Worm (Caenorhabditis elegans) whole organism, L1 larva: ENCODE results near the gene lec-3.

ENCODE experiments used
- alr-1 ChIP-seq: fragments of 200-800 bp; sonication (Bioruptor generic); optimal IDR thresholded peaks from 2 replicates; lab custom pipeline; 2018; ENCODE audit warnings: borderline replicate concordance, mild to moderate bottlenecking, missing genetic modification characterization, missing compliant biosample characterization
- aly-2 ChIP-seq: fragments of 150-350 bp; optimal IDR thresholded peaks from 2 replicates; lab custom pipeline; 2014; ENCODE audit warnings: missing biosample characterization, missing genetic modification characterization
- ceh-63 ChIP-seq: fragments of 200-800 bp; sonication (Bioruptor generic); optimal IDR thresholded peaks from 2 replicates; lab custom pipeline; 2018; ENCODE audit warnings: mild to moderate bottlenecking, missing genetic modification characterization, missing compliant biosample characterization
- ceh-8 ChIP-seq: fragments of 200-800 bp; sonication (Bioruptor generic); optimal IDR thresholded peaks from 2 replicates; lab custom pipeline; 2018; ENCODE audit warnings: mild to moderate bottlenecking, missing genetic modification characterization, moderate library complexity, missing compliant biosample characterization
- ceh-88 ChIP-seq: fragments of 200-800 bp; sonication (Bioruptor generic); IDR thresholded peaks from 2 replicates; pipeline ENCODE4 v1.3.6; 2022; ENCODE audit warnings: missing genetic modification characterization, missing compliant biosample characterization
- ces-1 ChIP-seq: fragments of 150-350 bp; optimal IDR thresholded peaks from 2 replicates; lab custom pipeline; 2014; ENCODE audit warnings: missing biosample characterization, missing genetic modification reagents, missing genetic modification characterization
- dpl-1 ChIP-seq, 3 experiments: fragments of 150-350 bp in 2 of 3; sonication (generic microtip) in 1 of 3; optimal IDR thresholded peaks; 2 replicates each; lab custom pipeline; 2014 to 2017; ENCODE audit warnings: missing biosample characterization in 3 of 3, missing genetic modification characterization in 3 of 3, missing genetic modification reagents in 3 of 3
- efl-1 ChIP-seq, 4 experiments: fragments of 150-350 bp; optimal IDR thresholded peaks in 3 of 4; peaks in 1 of 4; 1 replicate in 1 of 4; 2 replicates in 3 of 4; lab custom pipeline; 2014; ENCODE audit warnings: missing biosample characterization in 2 of 4, missing genetic modification characterization in 2 of 4, missing genetic modification reagents in 2 of 4
- egl-13 ChIP-seq: sonication (generic microtip); optimal IDR thresholded peaks from 2 replicates; lab custom pipeline; 2016; ENCODE audit warnings: missing genotype, missing genetic modification reagents, missing genetic modification characterization, missing compliant biosample characterization
- egl-27 ChIP-seq, 2 experiments: fragments of 150-350 bp in 1 of 2; sonication (generic microtip); optimal IDR thresholded peaks; 3 replicates each; lab custom pipeline; 2017 to 2018; ENCODE audit warnings: missing biosample characterization in 2 of 2, missing genetic modification characterization in 2 of 2, missing genetic modification reagents in 2 of 2
- elt-2 ChIP-seq: sonication (generic microtip); optimal IDR thresholded peaks from 2 replicates; lab custom pipeline; 2016; ENCODE audit warnings: missing genetic modification characterization, mild to moderate bottlenecking, inconsistent platforms, missing compliant biosample characterization, missing genetic modification reagents
- elt-3 ChIP-seq, 6 experiments: fragments of 150-350 bp in 1 of 6; sonication (generic microtip); optimal IDR thresholded peaks; 2 replicates each; lab custom pipeline; 2017 to 2018; ENCODE audit warnings: missing biosample characterization in 6 of 6, missing genetic modification characterization in 6 of 6, inconsistent platforms in 1 of 6
- ets-5 ChIP-seq: fragments of 200-800 bp; sonication (Bioruptor generic); IDR thresholded peaks from 2 replicates; pipeline ENCODE4 v1.3.6; 2022; ENCODE audit warnings: missing genetic modification characterization, missing compliant biosample characterization
- fkh-10 ChIP-seq: sonication (generic microtip); optimal IDR thresholded peaks from 2 replicates; lab custom pipeline; 2017; ENCODE audit warnings: missing biosample characterization, missing genetic modification reagents, missing genetic modification characterization
- fkh-4 ChIP-seq: sonication (generic microtip); optimal IDR thresholded peaks from 2 replicates; lab custom pipeline; 2016; ENCODE audit warnings: missing compliant biosample characterization, missing genetic modification characterization, borderline replicate concordance
- fkh-8 ChIP-seq: sonication (generic microtip); optimal IDR thresholded peaks from 2 replicates; lab custom pipeline; 2016; ENCODE audit warnings: mild to moderate bottlenecking, missing genetic modification characterization, missing compliant biosample characterization
- irx-1 ChIP-seq: sonication (generic microtip); optimal IDR thresholded peaks from 2 replicates; lab custom pipeline; 2016; ENCODE audit warnings: missing genetic modification characterization, missing compliant biosample characterization
- jun-1 ChIP-seq: fragments of 150-350 bp; optimal IDR thresholded peaks from 2 replicates; lab custom pipeline; 2014; ENCODE audit warnings: missing biosample characterization, missing genetic modification reagents, missing genetic modification characterization
- lin-13 ChIP-seq: fragments of 150-350 bp; optimal IDR thresholded peaks from 2 replicates; lab custom pipeline; 2014; ENCODE audit warnings: missing biosample characterization, missing genetic modification reagents, missing genetic modification characterization
- lin-14 ChIP-seq: fragments of 200-800 bp; sonication (Bioruptor generic); optimal IDR thresholded peaks from 2 replicates; lab custom pipeline; 2018; ENCODE audit warnings: mild to moderate bottlenecking, missing genetic modification characterization, moderate library complexity, missing compliant biosample characterization
- lin-15B ChIP-seq: fragments of 150-350 bp; sonication (generic microtip); optimal IDR thresholded peaks from 3 replicates; lab custom pipeline; 2014; ENCODE audit warnings: missing biosample characterization, missing genetic modification characterization
- lin-35 ChIP-seq, 2 experiments: fragments of 150-350 bp; optimal IDR thresholded peaks; 2 replicates each; lab custom pipeline; 2014; ENCODE audit warnings: missing biosample characterization in 2 of 2, missing genetic modification characterization in 2 of 2, missing genetic modification reagents in 2 of 2
- lsy-2 ChIP-seq, 2 experiments: fragments of 150-350 bp; optimal IDR thresholded peaks; 2 replicates each; lab custom pipeline; 2014; ENCODE audit warnings: missing biosample characterization in 2 of 2, missing genetic modification characterization in 2 of 2
- mdl-1 ChIP-seq, 2 experiments: fragments of 150-350 bp; optimal IDR thresholded peaks; 2 replicates each; lab custom pipeline; 2014 to 2017; ENCODE audit warnings: missing biosample characterization in 2 of 2, missing genetic modification characterization in 2 of 2, inconsistent platforms in 1 of 2
- mep-1 ChIP-seq: fragments of 150-350 bp; optimal IDR thresholded peaks from 2 replicates; lab custom pipeline; 2014; ENCODE audit warnings: missing biosample characterization, missing genetic modification characterization
- nhr-11 ChIP-seq: fragments of 150-350 bp; optimal IDR thresholded peaks from 2 replicates; lab custom pipeline; 2014; ENCODE audit warnings: missing biosample characterization, missing genetic modification characterization
- nhr-19 ChIP-seq: fragments of 200-800 bp; sonication (Bioruptor generic); conservative IDR thresholded peaks from 2 replicates; pipeline ENCODE4 v1.3.6; 2022; ENCODE audit warnings: missing genetic modification characterization, missing compliant biosample characterization
- nhr-20 ChIP-seq: sonication (generic microtip); optimal IDR thresholded peaks from 2 replicates; lab custom pipeline; 2016; ENCODE audit warnings: mild to moderate bottlenecking, missing genetic modification characterization, missing compliant biosample characterization
- nhr-28 ChIP-seq: fragments of 150-350 bp; optimal IDR thresholded peaks from 2 replicates; lab custom pipeline; 2014; ENCODE audit warnings: missing biosample characterization, missing genetic modification characterization
- nhr-71 ChIP-seq: sonication (generic microtip); optimal IDR thresholded peaks from 2 replicates; lab custom pipeline; 2016; ENCODE audit warnings: mild to moderate bottlenecking, missing genetic modification characterization, moderate library complexity, missing compliant biosample characterization
- nhr-76 ChIP-seq: sonication (generic microtip); optimal IDR thresholded peaks from 2 replicates; lab custom pipeline; 2017; ENCODE audit warnings: missing biosample characterization, missing genetic modification characterization
- nhr-84 ChIP-seq: sonication (generic microtip); optimal IDR thresholded peaks from 2 replicates; lab custom pipeline; 2017; ENCODE audit warnings: missing biosample characterization, missing genetic modification characterization
- pax-3 ChIP-seq: fragments of 200-800 bp; sonication (Bioruptor generic); optimal IDR thresholded peaks from 2 replicates; lab custom pipeline; 2018; ENCODE audit warnings: mild to moderate bottlenecking, missing genetic modification characterization, moderate library complexity, missing compliant biosample characterization
- pqm-1 ChIP-seq: sonication (generic microtip); optimal IDR thresholded peaks from 3 replicates; lab custom pipeline; 2017; ENCODE audit warnings: missing biosample characterization, missing genetic modification characterization
- snu-23 ChIP-seq: sonication (generic microtip); optimal IDR thresholded peaks from 2 replicates; lab custom pipeline; 2016; ENCODE audit warnings: missing genetic modification characterization, missing compliant biosample characterization
- sox-4 ChIP-seq: sonication (generic microtip); optimal IDR thresholded peaks from 2 replicates; lab custom pipeline; 2016; ENCODE audit warnings: missing genetic modification characterization, missing compliant biosample characterization
- sptf-1 ChIP-seq: fragments of 150-350 bp; optimal IDR thresholded peaks from 2 replicates; lab custom pipeline; 2014; ENCODE audit warnings: missing biosample characterization, missing genetic modification characterization
- sup-37 ChIP-seq: fragments of 200-800 bp; sonication (Bioruptor generic); optimal IDR thresholded peaks from 2 replicates; lab custom pipeline; 2018; ENCODE audit warnings: mild to moderate bottlenecking, missing genetic modification characterization, missing compliant biosample characterization
- tbx-2 ChIP-seq: sonication (generic microtip); optimal IDR thresholded peaks from 2 replicates; lab custom pipeline; 2016; ENCODE audit warnings: missing genetic modification characterization, missing compliant biosample characterization
- tlp-1 ChIP-seq: fragments of 150-350 bp; optimal IDR thresholded peaks from 2 replicates; lab custom pipeline; 2014; ENCODE audit warnings: missing biosample characterization, missing genetic modification characterization
- unc-130 ChIP-seq: fragments of 150-350 bp; optimal IDR thresholded peaks from 2 replicates; lab custom pipeline; 2017; ENCODE audit warnings: missing biosample characterization, missing genetic modification characterization, inconsistent platforms
- unc-30 ChIP-seq: sonication (generic microtip); optimal IDR thresholded peaks from 2 replicates; lab custom pipeline; 2017; ENCODE audit warnings: missing biosample characterization, missing genetic modification characterization
- unc-62 ChIP-seq: fragments of 150-350 bp; optimal IDR thresholded peaks from 2 replicates; lab custom pipeline; 2014; ENCODE audit warnings: missing biosample characterization, missing genetic modification reagents, missing genetic modification characterization
- unc-98 ChIP-seq: fragments of 200-800 bp; sonication (Bioruptor generic); IDR thresholded peaks from 2 replicates; pipeline ENCODE4 v1.3.6; 2022; ENCODE audit warnings: missing genetic modification characterization, missing compliant biosample characterization
- vab-15 ChIP-seq: sonication (generic microtip); optimal IDR thresholded peaks from 2 replicates; lab custom pipeline; 2017; ENCODE audit warnings: missing genotype, mild to moderate bottlenecking, missing genetic modification characterization, missing compliant biosample characterization
- xbp-1 ChIP-seq: sonication (generic microtip); optimal IDR thresholded peaks from 2 replicates; lab custom pipeline; 2016; ENCODE audit warnings: missing genetic modification characterization, missing compliant biosample characterization
- zag-1 ChIP-seq: fragments of 150-350 bp; optimal IDR thresholded peaks from 2 replicates; lab custom pipeline; 2014; ENCODE audit warnings: missing biosample characterization, missing genetic modification characterization
- ztf-4 ChIP-seq: fragments of 150-350 bp; optimal IDR thresholded peaks from 2 replicates; lab custom pipeline; 2014; ENCODE audit warnings: missing biosample characterization, missing genetic modification characterization

Gene lec-3

DNA sequence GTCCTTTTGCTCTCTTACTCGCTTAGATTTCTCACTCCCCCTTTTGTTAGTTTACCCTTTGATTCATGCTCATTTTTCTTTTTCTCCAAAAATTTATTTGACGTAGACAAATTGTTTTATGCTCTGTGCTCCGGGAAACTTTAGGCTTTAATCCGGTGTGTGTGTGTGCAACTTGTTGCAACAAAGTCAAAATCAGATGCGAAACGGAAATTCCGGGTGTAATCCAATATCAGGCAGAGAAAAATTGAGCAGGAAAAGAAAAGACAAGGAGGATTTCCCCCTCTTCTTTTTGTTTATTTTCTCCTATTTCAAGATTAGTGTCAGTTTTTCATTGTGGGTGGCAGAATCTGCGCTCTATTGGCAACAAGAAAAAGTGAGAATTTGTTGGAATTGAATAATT lies 1.6 kb downstream of the lec-3 start:
- peak; percentile 89 for TF ChIP-seq fkh-10 (GFP tag; lab: Kevin White, UChicago)
- TF ChIP-seq lin-14 (GFP tag; lab: Kevin White, UChicago), result peak; percentile 67
- TF ChIP-seq fkh-4, result no peak
- no peak for TF ChIP-seq ces-1 (GFP tag; lab: Kevin White, UChicago)
- TF ChIP-seq tbx-2 (tag; lab: Kevin White, UChicago), result peak; percentile 30
- TF ChIP-seq nhr-28, result no peak
- TF ChIP-seq lin-13 (GFP tag; lab: Kevin White, UChicago), result no peak
- TF ChIP-seq ets-5 (GFP tag; lab: Robert Waterston, UW), result no peak
- no peak for TF ChIP-seq unc-130 (tag; lab: Kevin White, UChicago)
- TF ChIP-seq, all 84 proteins: peak for 3

- TF ChIP-seq efl-1 (optimal IDR thresholded peaks at IDR 0.05; lab: Kevin White, UChicago) (no peak), efl-1 (GFP tag; optimal IDR thresholded peaks at IDR 0.05 in 1 of 2; lab: Kevin White, UChicago) (peak in 1 of 2 experiments; percentile 28), ces-1 (GFP tag; lab: Kevin White, UChicago) (no peak)
These were observed 3.8 kb downstream of the lec-3 start for ce11 chrII:9994679-9995078.

DNA sequence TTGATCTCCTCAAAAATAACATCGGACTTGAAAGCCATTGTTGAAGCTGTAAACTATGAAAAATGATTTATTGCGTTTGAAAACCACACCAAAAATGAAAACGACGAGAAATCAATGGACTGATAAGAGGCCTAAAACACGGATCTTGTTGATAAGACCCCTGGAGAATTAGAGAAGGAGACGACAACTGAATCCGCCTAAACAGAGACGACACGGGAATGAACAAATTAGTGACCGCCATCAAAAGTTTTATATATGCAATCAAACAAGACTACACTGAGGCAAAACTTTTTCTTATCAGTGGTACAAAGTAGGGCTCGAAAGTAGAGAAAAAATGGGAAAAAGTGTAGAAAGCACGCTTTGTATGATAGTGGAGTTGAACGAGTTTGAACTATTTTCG lies 10.2 kb downstream of the lec-3 start, which contains the start of gene nlt-1:
TSS of gene nlt-1 (minus strand) at position 78 of the 400 bp plus-strand sequence.
- TF ChIP-seq jun-1 (tag; lab: Kevin White, UChicago), result no peak
- peak; percentile 59 for TF ChIP-seq tlp-1 (tag; lab: Kevin White, UChicago)
- no peak for TF ChIP-seq sup-37 (GFP tag; lab: Kevin White, UChicago)
- 0 out of 2 replicates have a peak, but pooled peaks have one; percentile 2 for TF ChIP-seq nhr-19 (GFP tag; lab: Robert Waterston, UW)
- no peak for TF ChIP-seq ztf-4 (tag; lab: Kevin White, UChicago)
- TF ChIP-seq nhr-76 (tag; lab: Kevin White, UChicago), result no peak
- no peak for TF ChIP-seq alr-1 (tag; lab: Kevin White, UChicago)
- TF ChIP-seq xbp-1 (tag; lab: Kevin White, UChicago), result no peak
- no peak for TF ChIP-seq mdl-1 (tag; optimal IDR thresholded peaks at IDR 0.05; lab: Kevin White, UChicago)
- no peak for TF ChIP-seq ets-5 (GFP tag; lab: Robert Waterston, UW)
- TF ChIP-seq ceh-88 (GFP tag; lab: Robert Waterston, UW), result no peak
- TF ChIP-seq vab-15 (tag; lab: Kevin White, UChicago), result no peak
- TF ChIP-seq unc-130 (tag; lab: Kevin White, UChicago), result no peak
- no peak for TF ChIP-seq zag-1 (tag; lab: Kevin White, UChicago)
- TF ChIP-seq unc-98 (GFP tag; lab: Robert Waterston, UW), result no peak
- TF ChIP-seq elt-2 (tag; lab: Kevin White, UChicago), result peak; percentile 95
- no peak for TF ChIP-seq egl-27 (tag; optimal IDR thresholded peaks at IDR 0.05; lab: Kevin White, UChicago)
- TF ChIP-seq irx-1 (tag; lab: Kevin White, UChicago), result no peak
- no peak for TF ChIP-seq sptf-1 (tag; lab: Kevin White, UChicago)
- peak in 1 of 2 experiments; percentile 31 for TF ChIP-seq lsy-2 (tag; optimal IDR thresholded peaks at IDR 0.05; lab: Kevin White, UChicago)
- no peak for TF ChIP-seq mep-1 (tag; lab: Kevin White, UChicago)
- TF ChIP-seq fkh-8, result no peak
- TF ChIP-seq nhr-11 (tag; lab: Kevin White, UChicago), result no peak
- peak; percentile 66 for TF ChIP-seq nhr-20
- peak in 1 of 6 experiments; percentile 41 for TF ChIP-seq elt-3 (tag; optimal IDR thresholded peaks at IDR 0.05; lab: Kevin White, UChicago)
- TF ChIP-seq unc-30 (tag; lab: Kevin White, UChicago), result no peak
- no peak for TF ChIP-seq dpl-1 (GFP tag; optimal IDR thresholded peaks at IDR 0.05; lab: Kevin White, UChicago)
- TF ChIP-seq ceh-8 (GFP tag; lab: Kevin White, UChicago), result no peak
- peak in 1 of 2 experiments; percentile 58 for TF ChIP-seq lin-35 (GFP tag; optimal IDR thresholded peaks at IDR 0.05; lab: Kevin White, UChicago)
- no peak for TF ChIP-seq nhr-84 (tag; lab: Kevin White, UChicago)
- no peak for TF ChIP-seq ces-1 (GFP tag; lab: Kevin White, UChicago)
- no peak for TF ChIP-seq unc-62 (GFP tag; lab: Kevin White, UChicago)
- no peak for TF ChIP-seq lin-15B
- no peak for TF ChIP-seq ceh-63 (GFP tag; lab: Kevin White, UChicago)
- peak; percentile 38 for TF ChIP-seq nhr-71
- TF ChIP-seq pax-3, result no peak
- no peak for TF ChIP-seq tbx-2 (tag; lab: Kevin White, UChicago)
- no peak for TF ChIP-seq aly-2 (tag; lab: Kevin White, UChicago)
- no peak for TF ChIP-seq snu-23 (GFP tag; lab: Kevin White, UChicago)
- no peak for TF ChIP-seq egl-13 (tag; lab: Kevin White, UChicago)
- TF ChIP-seq sox-4 (tag; lab: Kevin White, UChicago), result no peak
- no peak for TF ChIP-seq lin-14 (GFP tag; lab: Kevin White, UChicago)
- peak; percentile 62 for TF ChIP-seq pqm-1 (tag; lab: Kevin White, UChicago)
